Worm (Caenorhabditis elegans): ENCODE results near the gene irld-47.

ce11 chrII:7813237-7813636 lies 9.1 kb downstream of the irld-47 start:
- TF ChIP-seq skn-1 (tag; optimal IDR thresholded peaks at IDR 0.05) (no peak), aly-2 (tag; optimal IDR thresholded peaks at IDR 0.05) (no peak), mep-1 (tag; optimal IDR thresholded peaks at IDR 0.05) (no peak), lsy-2 (tag; optimal IDR thresholded peaks at IDR 0.05) (no peak), lir-3 (tag; optimal IDR thresholded peaks at IDR 0.05) (no peak)
